Worm (Caenorhabditis elegans) whole organism, midembryonic: ENCODE results near the gene cyp-35C1.

ENCODE experiments used
- cog-1 ChIP-seq: sonication (generic microtip); optimal IDR thresholded peaks from 2 replicates; lab custom pipeline; 2016; ENCODE audit warnings: missing genetic modification characterization, missing compliant biosample characterization
- klf-2 ChIP-seq: fragments of 200-800 bp; sonication (Bioruptor generic); conservative IDR thresholded peaks from 2 replicates; pipeline ENCODE4 v1.3.6; 2022; ENCODE audit warnings: missing genetic modification reagents, missing genetic modification characterization, missing compliant biosample characterization
- med-1 ChIP-seq: sonication (generic microtip); optimal IDR thresholded peaks from 2 replicates; lab custom pipeline; 2017; ENCODE audit warnings: missing genetic modification characterization, mild to moderate bottlenecking, missing compliant biosample characterization, antibody characterized with exemption, missing genetic modification reagents; ENCODE audit not compliant: insufficient read depth
- ztf-23 ChIP-seq: fragments of 200-800 bp; sonication (Bioruptor generic); IDR thresholded peaks from 2 replicates; pipeline ENCODE4 v1.3.6; 2022; ENCODE audit warnings: missing genetic modification reagents, missing genetic modification characterization, missing compliant biosample characterization

DNA sequence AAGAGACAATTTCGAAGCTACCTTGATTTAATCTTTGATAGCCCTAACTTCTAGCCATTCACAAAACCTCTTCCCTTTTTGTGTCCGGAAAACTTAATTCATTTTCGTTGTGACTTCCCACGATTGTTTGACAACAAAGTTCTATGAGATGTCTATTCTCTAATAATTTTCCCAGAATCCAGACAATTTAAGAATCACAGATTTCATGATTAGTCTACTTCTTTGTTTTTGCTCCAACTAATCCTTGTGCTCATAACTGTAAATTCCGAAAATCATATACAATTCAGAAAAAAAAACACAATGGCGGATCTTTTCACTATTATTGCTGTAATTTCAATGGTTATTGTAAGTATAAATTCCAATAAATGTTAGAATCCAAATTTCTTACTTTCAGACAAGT lies 35.8 kb downstream of the cyp-35C1 start, which contains the start of gene srx-137:
- no peak for TF ChIP-seq ztf-23 (GFP tag; lab: Robert Waterston, UW)
- TF ChIP-seq klf-2 (GFP tag; lab: Robert Waterston, UW) = no peak
- TF ChIP-seq cog-1 (tag; lab: Kevin White, UChicago) = no peak
- TF ChIP-seq med-1 (GFP tag; lab: Kevin White, UChicago) = no peak
